Fruit fly (Drosophila melanogaster) whole organism: ENCODE data around the gene Ccz1.

Experiments
- EcR ChIP-seq, 2 experiments: fragments of >200 bp; optimal IDR thresholded peaks; 2 replicates each; lab custom pipeline; 2017; ENCODE audit warnings: missing biosample characterization in 2 of 2, missing genetic modification characterization in 2 of 2, missing genetic modification reagents in 2 of 2
- pan ChIP-seq: fragments of >200 bp; optimal IDR thresholded peaks from 2 replicates; lab custom pipeline; 2017
- usp ChIP-seq: fragments of >200 bp; optimal IDR thresholded peaks from 2 replicates; lab custom pipeline; 2017; ENCODE audit warnings: missing biosample characterization, missing genetic modification characterization, mixed read lengths

DNA sequence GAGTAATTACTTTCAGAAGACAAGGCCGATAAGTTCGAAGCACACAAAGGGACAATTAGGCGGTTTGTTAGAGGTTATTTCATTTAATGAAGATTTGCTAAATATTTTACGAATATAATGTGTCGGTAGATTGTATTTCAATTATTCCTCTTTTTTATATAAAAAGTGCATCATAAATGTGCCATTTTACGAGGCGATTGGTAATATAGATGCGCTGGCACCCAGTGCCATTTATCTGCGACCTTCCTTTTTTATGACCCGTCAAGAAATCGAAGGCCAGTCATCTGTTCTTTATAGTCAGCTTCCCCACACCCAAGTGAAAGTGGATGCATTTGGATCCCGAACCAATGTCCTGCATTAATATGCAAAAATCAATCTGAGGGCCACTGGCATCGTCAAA is 28.5 kb upstream of the Ccz1 start:
- TF ChIP-seq usp (GFP tag; lab: Kevin White, UChicago) (no peak), pan (no peak), EcR (GFP tag; optimal IDR thresholded peaks at IDR 0.05; lab: Kevin White, UChicago) (no peak)
